Worm (Caenorhabditis elegans) whole organism, late embryonic: ENCODE data around the gene K01D12.9.

ENCODE experiments used
- C38D4.7 ChIP-seq: fragments of 200-800 bp; sonication (Bioruptor generic); optimal IDR thresholded peaks from 2 replicates; lab custom pipeline; 2018; ENCODE audit warnings: mild to moderate bottlenecking, missing genetic modification characterization, moderate library complexity, missing compliant biosample characterization
- K02D7.2 ChIP-seq: sonication (generic microtip); optimal IDR thresholded peaks from 2 replicates; lab custom pipeline; 2017; ENCODE audit warnings: mild to moderate bottlenecking, missing genetic modification characterization, missing compliant biosample characterization
- T23F11.4 ChIP-seq: fragments of 200-800 bp; sonication (Bioruptor generic); optimal IDR thresholded peaks from 2 replicates; lab custom pipeline; 2018; ENCODE audit warnings: mild to moderate bottlenecking, missing genetic modification characterization, missing compliant biosample characterization
- ahr-1 ChIP-seq: sonication (generic microtip); optimal IDR thresholded peaks from 2 replicates; lab custom pipeline; 2016; ENCODE audit warnings: missing genetic modification characterization, missing compliant biosample characterization
- ama-1 ChIP-seq: fragments of 150-350 bp; optimal IDR thresholded peaks from 2 replicates; lab custom pipeline; 2014
- ceh-18 ChIP-seq: sonication (generic microtip); optimal IDR thresholded peaks from 2 replicates; lab custom pipeline; 2016; ENCODE audit warnings: missing genetic modification characterization, missing compliant biosample characterization
- ceh-19 ChIP-seq: fragments of 200-800 bp; sonication (Bioruptor generic); optimal IDR thresholded peaks from 2 replicates; lab custom pipeline; 2018; ENCODE audit warnings: mild to moderate bottlenecking, missing genetic modification characterization, missing compliant biosample characterization
- ceh-24 ChIP-seq: sonication (generic microtip); optimal IDR thresholded peaks from 2 replicates; lab custom pipeline; 2016; ENCODE audit warnings: mild to moderate bottlenecking, missing genetic modification characterization, missing compliant biosample characterization
- ceh-30 ChIP-seq: fragments of 150-350 bp; optimal IDR thresholded peaks from 2 replicates; lab custom pipeline; 2014; ENCODE audit warnings: missing biosample characterization, missing genetic modification characterization
- ceh-45 ChIP-seq: fragments of 200-800 bp; sonication (Bioruptor generic); IDR thresholded peaks from 2 replicates; pipeline ENCODE4 v1.3.6; 2022; ENCODE audit warnings: missing genetic modification reagents, missing genetic modification characterization, missing compliant biosample characterization
- ceh-48 ChIP-seq: sonication (generic microtip); optimal IDR thresholded peaks from 2 replicates; lab custom pipeline; 2016; ENCODE audit warnings: missing genetic modification characterization, inconsistent platforms, missing compliant biosample characterization
- che-1 ChIP-seq: sonication (generic microtip); optimal IDR thresholded peaks from 2 replicates; lab custom pipeline; 2016; ENCODE audit warnings: mild to moderate bottlenecking, missing genetic modification characterization, missing compliant biosample characterization
- elt-2 ChIP-seq: sonication (generic microtip); optimal IDR thresholded peaks from 2 replicates; lab custom pipeline; 2016; ENCODE audit warnings: missing genetic modification reagents, missing genetic modification characterization, missing compliant biosample characterization
- fkh-10 ChIP-seq: fragments of 150-350 bp; optimal IDR thresholded peaks from 2 replicates; lab custom pipeline; 2014; ENCODE audit warnings: missing biosample characterization, missing genetic modification reagents, missing genetic modification characterization
- hlh-13 ChIP-seq: fragments of 200-800 bp; sonication (Bioruptor generic); optimal IDR thresholded peaks from 2 replicates; lab custom pipeline; 2018; ENCODE audit warnings: mild to moderate bottlenecking, missing genetic modification characterization, missing compliant biosample characterization
- hlh-15 ChIP-seq: sonication (generic microtip); optimal IDR thresholded peaks from 2 replicates; lab custom pipeline; 2016; ENCODE audit warnings: missing genetic modification characterization, missing compliant biosample characterization
- hlh-30 ChIP-seq: sonication (generic microtip); optimal IDR thresholded peaks from 2 replicates; lab custom pipeline; 2017; ENCODE audit warnings: antibody characterized with exemption, missing genetic modification characterization, missing compliant biosample characterization; ENCODE audit not compliant: insufficient read depth
- hlh-6 ChIP-seq: sonication (generic microtip); optimal IDR thresholded peaks from 2 replicates; lab custom pipeline; 2016; ENCODE audit warnings: missing genotype, missing genetic modification characterization, missing compliant biosample characterization
- hlh-8 ChIP-seq: sonication (generic microtip); optimal IDR thresholded peaks from 2 replicates; lab custom pipeline; 2016; ENCODE audit warnings: missing genotype, missing genetic modification characterization, missing compliant biosample characterization
- lim-6 ChIP-seq: sonication (generic microtip); optimal IDR thresholded peaks from 2 replicates; lab custom pipeline; 2016; ENCODE audit warnings: missing genetic modification characterization, missing compliant biosample characterization
- lin-11 ChIP-seq: fragments of 200-800 bp; sonication (Bioruptor generic); optimal IDR thresholded peaks from 2 replicates; lab custom pipeline; 2018; ENCODE audit warnings: mild to moderate bottlenecking, missing genetic modification characterization, missing compliant biosample characterization
- nfya-1 ChIP-seq: sonication (generic microtip); optimal IDR thresholded peaks from 2 replicates; lab custom pipeline; 2017; ENCODE audit warnings: missing genetic modification characterization, mild to moderate bottlenecking, missing compliant biosample characterization, antibody characterized with exemption, moderate library complexity
- nhr-232 ChIP-seq: sonication (generic microtip); optimal IDR thresholded peaks from 2 replicates; lab custom pipeline; 2016; ENCODE audit warnings: missing genetic modification characterization, missing compliant biosample characterization
- npax-4 ChIP-seq: sonication (generic microtip); optimal IDR thresholded peaks from 2 replicates; lab custom pipeline; 2016; ENCODE audit warnings: missing genetic modification characterization, missing compliant biosample characterization
- pag-3 ChIP-seq: sonication (generic microtip); optimal IDR thresholded peaks from 2 replicates; lab custom pipeline; 2016; ENCODE audit warnings: missing compliant biosample characterization, missing genetic modification characterization, borderline replicate concordance
- pros-1 ChIP-seq: fragments of 150-350 bp; optimal IDR thresholded peaks from 2 replicates; lab custom pipeline; 2014; ENCODE audit warnings: missing biosample characterization, missing genetic modification reagents, missing genetic modification characterization
- rnt-1 ChIP-seq: sonication (generic microtip); optimal IDR thresholded peaks from 2 replicates; lab custom pipeline; 2016; ENCODE audit warnings: missing genetic modification characterization, missing compliant biosample characterization
- sox-2 ChIP-seq: fragments of 200-800 bp; sonication (Bioruptor generic); IDR thresholded peaks from 2 replicates; pipeline ENCODE4 v1.3.6; 2022; ENCODE audit warnings: missing genetic modification reagents, missing genetic modification characterization, missing compliant biosample characterization
- sox-4 ChIP-seq: sonication (generic microtip); optimal IDR thresholded peaks from 2 replicates; lab custom pipeline; 2017; ENCODE audit warnings: mild to moderate bottlenecking, missing genetic modification characterization, inconsistent platforms, missing compliant biosample characterization
- syd-9 ChIP-seq: sonication (generic microtip); optimal IDR thresholded peaks from 2 replicates; lab custom pipeline; 2016; ENCODE audit warnings: mild to moderate bottlenecking, missing genetic modification characterization, moderate library complexity, missing compliant biosample characterization
- tbx-2 ChIP-seq: sonication (generic microtip); optimal IDR thresholded peaks from 2 replicates; lab custom pipeline; 2016; ENCODE audit warnings: missing genetic modification characterization, missing compliant biosample characterization
- ttx-3 ChIP-seq: sonication (generic microtip); optimal IDR thresholded peaks from 2 replicates; lab custom pipeline; 2016; ENCODE audit warnings: missing genetic modification reagents, missing genetic modification characterization, missing compliant biosample characterization
- unc-3 ChIP-seq, 2 experiments: fragments of 200-800 bp in 1 of 2; sonication (Bioruptor generic) in 1 of 2; sonication (generic microtip) in 1 of 2; conservative IDR thresholded peaks in 1 of 2; optimal IDR thresholded peaks in 1 of 2; 2 replicates each; pipeline versions ENCODE4 v1.3.6 to Lab custom; 2016 to 2022; ENCODE audit warnings: missing compliant biosample characterization in 2 of 2, missing genetic modification characterization in 2 of 2, missing genetic modification reagents in 1 of 2
- unc-42 ChIP-seq: sonication (generic microtip); optimal IDR thresholded peaks from 2 replicates; lab custom pipeline; 2016; ENCODE audit warnings: missing genotype, missing genetic modification characterization, missing compliant biosample characterization
- unc-86 ChIP-seq: sonication (generic microtip); optimal IDR thresholded peaks from 2 replicates; lab custom pipeline; 2016; ENCODE audit warnings: missing genetic modification characterization, missing compliant biosample characterization
- zip-5 ChIP-seq: sonication (generic microtip); optimal IDR thresholded peaks from 2 replicates; lab custom pipeline; 2016; ENCODE audit warnings: missing genetic modification characterization, missing compliant biosample characterization
- ztf-16 ChIP-seq: sonication (generic microtip); optimal IDR thresholded peaks from 2 replicates; lab custom pipeline; 2017; ENCODE audit warnings: missing genetic modification characterization, missing compliant biosample characterization

K01D12.9 gene

ce11 chrV:12417277-12417676 is 12.8 kb upstream of the K01D12.9 start, which contains the start of gene cdr-3:
cdr-3 (minus strand) TSS chrV:12417377.
- TF ChIP-seq ceh-45 = no peak
- TF ChIP-seq sox-2 (GFP tag; lab: Robert Waterston, UW) = no peak
- no peak for TF ChIP-seq unc-3 (GFP tag; conservative IDR thresholded peaks at IDR 0.05; lab: Robert Waterston, UW)
- TF ChIP-seq unc-3 (tag; optimal IDR thresholded peaks at IDR 0.05; lab: Kevin White, UChicago) = no peak
- no peak for TF ChIP-seq ahr-1 (tag; lab: Kevin White, UChicago)
- no peak for TF ChIP-seq pag-3 (tag; lab: Kevin White, UChicago)
- no peak for TF ChIP-seq lin-11 (tag; lab: Kevin White, UChicago)
- TF ChIP-seq elt-2 (tag; lab: Kevin White, UChicago) = no peak
- TF ChIP-seq ttx-3 (tag; lab: Kevin White, UChicago) = no peak
- TF ChIP-seq C38D4.7 (GFP tag; lab: Kevin White, UChicago) = no peak
- TF ChIP-seq ama-1 (lab: Kevin White, UChicago) = no peak
- TF ChIP-seq hlh-6 (tag; lab: Kevin White, UChicago) = no peak
- no peak for TF ChIP-seq T23F11.4 (GFP tag; lab: Kevin White, UChicago)
- TF ChIP-seq ceh-24 (tag; lab: Kevin White, UChicago) = no peak

- TF ChIP-seq unc-42 (tag; lab: Kevin White, UChicago) = no peak
- no peak for TF ChIP-seq lim-6
- no peak for TF ChIP-seq sox-2 (GFP tag; lab: Robert Waterston, UW)
- TF ChIP-seq pag-3 (tag; lab: Kevin White, UChicago) = no peak
- TF ChIP-seq, all 69 proteins: peak for 0
These were observed 11.2 kb upstream of the K01D12.9 start, which contains the start of gene cdr-2 for ce11 chrV:12415656-12416055. cdr-2 (minus strand) TSS chrV:12415709.

ce11 chrV:12414362-12414761 is 9.9 kb upstream of the K01D12.9 start:
- TF ChIP-seq lim-6 = no peak
- no peak for TF ChIP-seq nhr-232 (tag; lab: Kevin White, UChicago)
- no peak for TF ChIP-seq rnt-1
- no peak for TF ChIP-seq hlh-30 (tag; lab: Kevin White, UChicago)
- no peak for TF ChIP-seq ceh-48 (tag; lab: Kevin White, UChicago)
- TF ChIP-seq ceh-18 (tag; lab: Kevin White, UChicago) = no peak
- TF ChIP-seq unc-3 (GFP tag; conservative IDR thresholded peaks at IDR 0.05; lab: Robert Waterston, UW) = no peak
- TF ChIP-seq unc-3 (tag; optimal IDR thresholded peaks at IDR 0.05; lab: Kevin White, UChicago) = no peak
- TF ChIP-seq hlh-13 = no peak
- no peak for TF ChIP-seq zip-5 (tag; lab: Kevin White, UChicago)
- TF ChIP-seq unc-86 = no peak
- no peak for TF ChIP-seq ceh-19 (GFP tag; lab: Kevin White, UChicago)
- TF ChIP-seq tbx-2 (tag; lab: Kevin White, UChicago) = no peak
- no peak for TF ChIP-seq ceh-45
- no peak for TF ChIP-seq ceh-30 (tag; lab: Kevin White, UChicago)
- no peak for TF ChIP-seq K02D7.2
- TF ChIP-seq sox-4 (tag; lab: Kevin White, UChicago) = no peak

- TF ChIP-seq hlh-8 (tag; lab: Kevin White, UChicago) (no peak), tbx-2 (tag; lab: Kevin White, UChicago) (no peak), hlh-15 (tag; lab: Kevin White, UChicago) (no peak)
These were observed 9.2 kb upstream of the K01D12.9 start, which contains the start of gene cdr-6 for ce11 chrV:12413651-12414114. cdr-6 (minus strand) TSS chrV:12413701.

DNA sequence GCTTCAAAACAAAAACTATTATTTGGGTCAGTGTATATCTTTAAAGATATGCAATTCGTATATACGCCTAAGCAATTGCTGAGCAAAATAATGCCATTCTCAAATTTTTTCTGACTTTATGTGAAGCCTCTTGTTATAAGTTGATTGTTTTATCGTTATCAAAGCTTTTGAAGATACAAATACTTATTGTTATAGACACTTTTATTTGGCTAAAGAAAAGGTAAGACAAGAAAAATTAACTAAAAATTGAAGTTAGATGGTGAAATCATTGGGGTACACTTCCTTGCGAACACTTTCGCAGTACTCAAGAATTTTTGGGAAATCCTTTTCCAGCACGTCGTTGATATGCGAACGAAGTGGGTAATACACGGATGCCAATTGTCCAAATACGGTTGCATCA is 7.9 kb upstream of the K01D12.9 start:
- TF ChIP-seq ceh-45 (no peak), che-1 (tag; lab: Kevin White, UChicago) (no peak), syd-9 (tag; lab: Kevin White, UChicago) (no peak), npax-4 (tag; lab: Kevin White, UChicago) (no peak), fkh-10 (GFP tag; lab: Kevin White, UChicago) (no peak), ceh-30 (tag; lab: Kevin White, UChicago) (no peak), ama-1 (lab: Kevin White, UChicago) (no peak), elt-2 (tag; lab: Kevin White, UChicago) (no peak), pros-1 (tag; lab: Kevin White, UChicago) (no peak), nfya-1 (tag; lab: Kevin White, UChicago) (no peak), ztf-16 (tag; lab: Kevin White, UChicago) (no peak), tbx-2 (tag; lab: Kevin White, UChicago) (no peak)
- TF ChIP-seq, all 69 proteins: peak for 0
